Worm (Caenorhabditis elegans) whole organism, L4 larva: Measurements from ENCODE around the gene F26C11.1.

ENCODE experiments used
- D1046.2 ChIP-seq: fragments of 200-800 bp; sonication (Bioruptor generic); IDR thresholded peaks from 2 replicates; pipeline ENCODE4 v1.3.6; 2022; ENCODE audit warnings: missing genetic modification characterization, missing compliant biosample characterization
- F26F4.8 ChIP-seq: fragments of 200-800 bp; sonication (Bioruptor generic); conservative IDR thresholded peaks from 2 replicates; pipeline ENCODE4 v1.3.6; 2022; ENCODE audit warnings: missing genetic modification characterization, missing compliant biosample characterization
- F49E8.2 ChIP-seq: sonication (generic microtip); optimal IDR thresholded peaks from 2 replicates; lab custom pipeline; 2016; ENCODE audit warnings: missing compliant biosample characterization, mild to moderate bottlenecking, missing genetic modification characterization, borderline replicate concordance
- R02D3.7 ChIP-seq: fragments of 150-350 bp; sonication (generic microtip); optimal IDR thresholded peaks from 3 replicates; lab custom pipeline; 2014; ENCODE audit warnings: missing biosample characterization, missing genetic modification characterization
- T20F7.1 ChIP-seq: fragments of 200-800 bp; sonication (Bioruptor generic); optimal IDR thresholded peaks from 2 replicates; lab custom pipeline; 2018; ENCODE audit warnings: mild to moderate bottlenecking, missing genetic modification characterization, missing compliant biosample characterization
- Y105C5A.15 ChIP-seq: fragments of 200-800 bp; sonication (Bioruptor generic); IDR thresholded peaks from 2 replicates; pipeline ENCODE4 v1.3.6; 2022; ENCODE audit warnings: missing genetic modification characterization, missing compliant biosample characterization
- Y75B8A.6 ChIP-seq: fragments of 200-800 bp; sonication (Bioruptor generic); IDR thresholded peaks from 2 replicates; pipeline ENCODE4 v1.3.6; 2022; ENCODE audit warnings: missing genetic modification reagents, missing genetic modification characterization, missing compliant biosample characterization
- ZK337.2 ChIP-seq: fragments of 200-800 bp; sonication (Bioruptor generic); IDR thresholded peaks from 2 replicates; pipeline ENCODE4 v1.3.6; 2022; ENCODE audit warnings: missing genetic modification reagents, missing genetic modification characterization, missing compliant biosample characterization
- ZK546.5 ChIP-seq, 2 experiments: sonication (generic microtip); optimal IDR thresholded peaks; 2 replicates each; lab custom pipeline; 2017; ENCODE audit warnings: missing biosample characterization in 2 of 2, missing genetic modification characterization in 2 of 2
- aha-1 ChIP-seq: fragments of 150-350 bp; peaks from one replicate; lab custom pipeline; 2014; ENCODE audit warnings: missing biosample characterization, missing genetic modification characterization
- aly-2 ChIP-seq: sonication (generic microtip); optimal IDR thresholded peaks from 2 replicates; lab custom pipeline; 2018; ENCODE audit warnings: missing biosample characterization, missing genetic modification characterization
- arid-1 ChIP-seq: fragments of 200-800 bp; sonication (Bioruptor generic); conservative IDR thresholded peaks from 2 replicates; pipeline ENCODE4 v1.3.6; 2022; ENCODE audit warnings: missing genetic modification reagents, missing genetic modification characterization, missing compliant biosample characterization
- ctbp-1 ChIP-seq: fragments of 200-800 bp; sonication (Bioruptor generic); IDR thresholded peaks from 2 replicates; pipeline ENCODE4 v1.3.6; 2022; ENCODE audit warnings: missing genetic modification reagents, missing genetic modification characterization, missing compliant biosample characterization
- dpl-1 ChIP-seq: fragments of 150-350 bp; optimal IDR thresholded peaks from 2 replicates; lab custom pipeline; 2014; ENCODE audit warnings: missing biosample characterization, missing genetic modification reagents, missing genetic modification characterization
- dve-1 ChIP-seq: sonication (generic microtip); optimal IDR thresholded peaks from 2 replicates; lab custom pipeline; 2017; ENCODE audit warnings: antibody characterized with exemption, mild to moderate bottlenecking, missing genetic modification characterization, missing compliant biosample characterization; ENCODE audit not compliant: insufficient read depth
- egl-27 ChIP-seq: sonication (generic microtip); optimal IDR thresholded peaks from 3 replicates; lab custom pipeline; 2017; ENCODE audit warnings: missing biosample characterization, missing genetic modification reagents, missing genetic modification characterization
- fkh-10 ChIP-seq: fragments of 150-350 bp; optimal IDR thresholded peaks from 2 replicates; lab custom pipeline; 2014; ENCODE audit warnings: missing biosample characterization, missing genetic modification reagents, missing genetic modification characterization
- gei-8 ChIP-seq: fragments of 200-800 bp; sonication (Bioruptor generic); optimal IDR thresholded peaks from 2 replicates; lab custom pipeline; 2018; ENCODE audit warnings: mild to moderate bottlenecking, missing genetic modification characterization, missing compliant biosample characterization
- hif-1 ChIP-seq, 2 experiments: sonication (generic microtip); optimal IDR thresholded peaks; 2 replicates each; lab custom pipeline; 2016 to 2017; ENCODE audit warnings: missing compliant biosample characterization in 2 of 2, missing genetic modification characterization in 2 of 2, missing genetic modification reagents in 2 of 2, missing genotype in 2 of 2, mild to moderate bottlenecking in 1 of 2
- hlh-11 ChIP-seq: fragments of 200-800 bp; sonication (Bioruptor generic); optimal IDR thresholded peaks from 2 replicates; lab custom pipeline; 2018; ENCODE audit warnings: mild to moderate bottlenecking, missing genetic modification characterization, missing compliant biosample characterization
- jun-1 ChIP-seq: fragments of 150-350 bp; optimal IDR thresholded peaks from 2 replicates; lab custom pipeline; 2014; ENCODE audit warnings: missing biosample characterization, missing genetic modification reagents, missing genetic modification characterization
- lim-7 ChIP-seq: fragments of 200-800 bp; sonication (Bioruptor generic); IDR thresholded peaks from 2 replicates; pipeline ENCODE4 v1.3.6; 2022; ENCODE audit warnings: missing genetic modification characterization, missing compliant biosample characterization
- lin-13 ChIP-seq: fragments of 150-350 bp; optimal IDR thresholded peaks from 2 replicates; lab custom pipeline; 2014; ENCODE audit warnings: missing biosample characterization, missing genetic modification reagents, missing genetic modification characterization
- lin-38 ChIP-seq: fragments of 200-800 bp; sonication (Bioruptor generic); IDR thresholded peaks from 2 replicates; pipeline ENCODE4 v1.3.6; 2022; ENCODE audit warnings: missing genetic modification reagents, missing genetic modification characterization, missing compliant biosample characterization
- lin-39 ChIP-seq: fragments of 150-350 bp; optimal IDR thresholded peaks from 2 replicates; lab custom pipeline; 2014; ENCODE audit warnings: missing biosample characterization, missing genetic modification reagents, missing genetic modification characterization
- lir-3 ChIP-seq: sonication (generic microtip); optimal IDR thresholded peaks from 2 replicates; lab custom pipeline; 2016; ENCODE audit warnings: mild to moderate bottlenecking, missing genetic modification characterization, missing compliant biosample characterization
- madf-5 ChIP-seq, 2 experiments: fragments of 200-800 bp; sonication (Bioruptor generic); IDR thresholded peaks; 2 replicates each; pipeline ENCODE4 v1.3.6; 2022; ENCODE audit warnings: missing compliant biosample characterization in 2 of 2, missing genetic modification characterization in 2 of 2
- mep-1 ChIP-seq: fragments of 150-350 bp; sonication (generic microtip); optimal IDR thresholded peaks from 3 replicates; lab custom pipeline; 2014; ENCODE audit warnings: missing biosample characterization, missing genetic modification characterization
- mxl-2 ChIP-seq: fragments of 200-800 bp; sonication (Bioruptor generic); conservative IDR thresholded peaks from 2 replicates; pipeline ENCODE4 v1.3.6; 2022; ENCODE audit warnings: missing genetic modification reagents, missing genetic modification characterization, missing compliant biosample characterization
- nhr-102 ChIP-seq: sonication (generic microtip); optimal IDR thresholded peaks from 2 replicates; lab custom pipeline; 2016; ENCODE audit warnings: mild to moderate bottlenecking, missing genetic modification characterization, moderate library complexity, missing compliant biosample characterization
- nhr-11 ChIP-seq: fragments of 150-350 bp; optimal IDR thresholded peaks from 2 replicates; lab custom pipeline; 2014; ENCODE audit warnings: missing biosample characterization, missing genetic modification characterization
- nhr-25 ChIP-seq: sonication (generic microtip); optimal IDR thresholded peaks from 2 replicates; lab custom pipeline; 2017; ENCODE audit warnings: missing genetic modification characterization, mild to moderate bottlenecking, missing compliant biosample characterization, antibody characterized with exemption, moderate library complexity, borderline replicate concordance; ENCODE audit not compliant: insufficient read depth
- nhr-28 ChIP-seq: fragments of 150-350 bp; optimal IDR thresholded peaks from 2 replicates; lab custom pipeline; 2014; ENCODE audit warnings: missing biosample characterization, missing genetic modification characterization
- nhr-41 ChIP-seq: fragments of 200-800 bp; sonication (Bioruptor generic); IDR thresholded peaks from 2 replicates; pipeline ENCODE4 v1.3.6; 2022; ENCODE audit warnings: missing genetic modification reagents, missing genetic modification characterization, missing compliant biosample characterization
- nhr-48 ChIP-seq: sonication (generic microtip); optimal IDR thresholded peaks from 2 replicates; lab custom pipeline; 2016; ENCODE audit warnings: mild to moderate bottlenecking, missing genetic modification characterization, missing compliant biosample characterization
- nhr-6 ChIP-seq: fragments of 150-350 bp; optimal IDR thresholded peaks from 2 replicates; lab custom pipeline; 2014; ENCODE audit warnings: missing biosample characterization, missing genetic modification characterization
- nhr-77 ChIP-seq: fragments of 150-350 bp; optimal IDR thresholded peaks from 2 replicates; lab custom pipeline; 2014; ENCODE audit warnings: missing biosample characterization, missing genetic modification characterization
- pha-4 ChIP-seq, 2 experiments: fragments of 150-350 bp in 1 of 2; fragments of 200-800 bp in 1 of 2; sonication (Bioruptor generic) in 1 of 2; IDR thresholded peaks in 1 of 2; optimal IDR thresholded peaks in 1 of 2; 2 replicates each; pipeline versions ENCODE4 v1.3.6 to Lab custom; 2014 to 2022; ENCODE audit warnings: missing genetic modification characterization in 2 of 2, missing genetic modification reagents in 2 of 2, missing biosample characterization in 1 of 2, missing compliant biosample characterization in 1 of 2
- php-3 ChIP-seq: fragments of 200-800 bp; sonication (Bioruptor generic); IDR thresholded peaks from 2 replicates; pipeline ENCODE4 v1.3.6; 2022; ENCODE audit warnings: missing genetic modification reagents, missing genetic modification characterization, missing compliant biosample characterization
- pqm-1 ChIP-seq: sonication (generic microtip); optimal IDR thresholded peaks from 2 replicates; lab custom pipeline; 2017; ENCODE audit warnings: missing biosample characterization, missing genetic modification characterization
- sdz-12 ChIP-seq: fragments of 200-800 bp; sonication (Bioruptor generic); optimal IDR thresholded peaks from 2 replicates; lab custom pipeline; 2018; ENCODE audit warnings: mild to moderate bottlenecking, missing genetic modification characterization, missing compliant biosample characterization
- set-16 ChIP-seq: fragments of 200-800 bp; sonication (Bioruptor generic); IDR thresholded peaks from 2 replicates; pipeline ENCODE4 v1.3.6; 2022; ENCODE audit warnings: missing genetic modification reagents, missing genetic modification characterization, missing compliant biosample characterization
- skn-1 ChIP-seq: fragments of 150-350 bp; optimal IDR thresholded peaks from 2 replicates; lab custom pipeline; 2014; ENCODE audit warnings: missing biosample characterization, missing genetic modification characterization
- snpc-1.2 ChIP-seq: fragments of 200-800 bp; sonication (Bioruptor generic); IDR thresholded peaks from 2 replicates; pipeline ENCODE4 v1.3.6; 2022; ENCODE audit warnings: missing genetic modification reagents, missing genetic modification characterization, missing compliant biosample characterization
- spr-1 ChIP-seq: sonication (generic microtip); optimal IDR thresholded peaks from 2 replicates; lab custom pipeline; 2016; ENCODE audit warnings: mild to moderate bottlenecking, missing genetic modification characterization, missing compliant biosample characterization
- tra-1 ChIP-seq: fragments of 200-800 bp; sonication (Bioruptor generic); IDR thresholded peaks from 2 replicates; pipeline ENCODE4 v1.3.6; 2022; ENCODE audit warnings: missing genetic modification reagents, missing genetic modification characterization, missing compliant biosample characterization
- unc-130 ChIP-seq: sonication (generic microtip); optimal IDR thresholded peaks from 2 replicates; lab custom pipeline; 2016; ENCODE audit warnings: missing genetic modification reagents, missing genetic modification characterization, missing compliant biosample characterization
- unc-39 ChIP-seq: sonication (generic microtip); optimal IDR thresholded peaks from 2 replicates; lab custom pipeline; 2017; ENCODE audit warnings: missing biosample characterization, missing genetic modification characterization
- vab-7 ChIP-seq: fragments of 200-800 bp; sonication (Bioruptor generic); IDR thresholded peaks from 2 replicates; pipeline ENCODE4 v1.3.6; 2022; ENCODE audit warnings: missing genetic modification reagents, missing genetic modification characterization, missing compliant biosample characterization
- zip-2 ChIP-seq: fragments of 150-350 bp; optimal IDR thresholded peaks from 2 replicates; lab custom pipeline; 2014; ENCODE audit warnings: missing biosample characterization, missing genetic modification characterization
- ztf-11 ChIP-seq: fragments of 150-350 bp; optimal IDR thresholded peaks from 2 replicates; lab custom pipeline; 2014; ENCODE audit warnings: missing biosample characterization, missing genetic modification characterization

F26C11.1 gene

DNA sequence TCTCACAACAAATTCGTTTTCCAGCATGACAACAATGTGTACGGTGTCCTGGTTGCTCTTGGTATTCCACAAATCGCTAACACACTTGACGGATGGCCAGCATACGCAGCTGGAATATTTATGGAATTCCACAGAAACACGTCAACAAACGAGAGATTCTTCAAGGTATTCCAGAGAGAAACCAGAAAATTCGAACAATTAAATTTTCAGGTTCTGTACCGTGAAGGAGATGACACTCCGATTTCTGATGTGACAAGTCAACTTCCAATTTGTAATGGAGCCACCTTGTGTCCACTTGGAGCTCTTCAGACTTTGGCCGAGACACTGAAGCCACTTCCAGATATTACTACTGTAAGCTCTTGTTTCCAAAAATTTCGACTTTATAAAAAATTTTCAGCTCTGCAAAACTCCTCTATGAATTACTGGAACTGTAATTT is 39.4 kb downstream of the F26C11.1 start (continued):
- TF ChIP-seq vab-7 (GFP tag; lab: Robert Waterston, UW) (peak; percentile 28; the same call in 1 of the 2 replicates), lir-3 (no peak), nhr-77 (tag; lab: Kevin White, UChicago) (no peak), dve-1 (tag; lab: Kevin White, UChicago) (peak; percentile 28), egl-27 (tag; lab: Kevin White, UChicago) (no peak), lin-39 (tag; lab: Kevin White, UChicago) (no peak), madf-5 (GFP tag; IDR thresholded peaks at IDR 0.05; lab: Robert Waterston, UW) (no peak), lin-38 (GFP tag; lab: Robert Waterston, UW) (peak; percentile 59), mxl-2 (GFP tag; lab: Robert Waterston, UW) (no peak), T20F7.1 (GFP tag; lab: Kevin White, UChicago) (no peak), Y105C5A.15 (GFP tag; lab: Robert Waterston, UW) (no peak), nhr-6 (tag; lab: Kevin White, UChicago) (no peak), unc-39 (no peak), sdz-12 (no peak), aly-2 (tag; lab: Kevin White, UChicago) (no peak), set-16 (GFP tag; lab: Robert Waterston, UW) (no peak), ZK546.5 (tag; optimal IDR thresholded peaks at IDR 0.05; lab: Kevin White, UChicago) (no peak), skn-1 (tag; lab: Kevin White, UChicago) (no peak), zip-2 (tag; lab: Kevin White, UChicago) (no peak), nhr-25 (tag; lab: Kevin White, UChicago) (no peak), D1046.2 (GFP tag; lab: Robert Waterston, UW) (peak; percentile 59; the same call in 1 of the 2 replicates), dpl-1 (no peak), tra-1 (no peak), F49E8.2 (no peak), pqm-1 (tag; lab: Kevin White, UChicago) (no peak), jun-1 (tag; lab: Kevin White, UChicago) (no peak), nhr-11 (tag; lab: Kevin White, UChicago) (no peak), spr-1 (no peak), nhr-28 (tag; lab: Kevin White, UChicago) (no peak), ctbp-1 (GFP tag; lab: Robert Waterston, UW) (no peak), arid-1 (GFP tag; lab: Robert Waterston, UW) (no peak), ZK337.2 (no peak), gei-8 (GFP tag; lab: Kevin White, UChicago) (peak; percentile 22), hlh-11 (peak; percentile 27), R02D3.7 (tag; lab: Kevin White, UChicago) (no peak), Y75B8A.6 (GFP tag; lab: Robert Waterston, UW) (peak; percentile 66; the same call in 1 of the 2 replicates), hif-1 (tag; optimal IDR thresholded peaks at IDR 0.05; lab: Kevin White, UChicago) (no peak)
- TF ChIP-seq, all 104 proteins: peak for 23

DNA sequence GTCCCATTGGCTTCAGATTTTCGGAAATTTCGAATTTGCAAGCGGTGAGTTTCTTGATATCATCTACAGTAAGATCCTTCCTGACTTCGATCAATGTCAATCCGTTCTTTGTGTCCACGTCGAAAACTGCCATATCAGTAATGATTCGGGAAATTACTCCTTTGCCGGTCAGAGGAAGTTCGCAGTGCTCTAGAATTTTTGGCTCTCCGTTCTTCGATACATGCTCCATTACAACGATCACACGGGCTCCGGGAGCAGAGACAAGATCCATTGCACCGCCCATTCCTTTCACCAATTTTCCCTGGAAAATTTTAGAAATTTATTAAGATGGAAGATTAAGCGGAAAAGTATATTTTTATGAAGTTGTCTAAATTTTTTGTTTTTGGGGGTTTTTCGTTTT is 40.0 kb downstream of the F26C11.1 start:
- TF ChIP-seq Y105C5A.15 (GFP tag; lab: Robert Waterston, UW) (no peak), fkh-10 (GFP tag; lab: Kevin White, UChicago) (no peak), set-16 (GFP tag; lab: Robert Waterston, UW) (no peak), aha-1 (peak; percentile 12), vab-7 (GFP tag; lab: Robert Waterston, UW) (no peak), F26F4.8 (no peak), nhr-48 (tag; lab: Kevin White, UChicago) (no peak), ztf-11 (no peak), pha-4 (GFP tag; IDR thresholded peaks at IDR 0.05; lab: Robert Waterston, UW) (no peak), pha-4 (tag; optimal IDR thresholded peaks at IDR 0.05; lab: Kevin White, UChicago) (no peak), snpc-1.2 (GFP tag; lab: Robert Waterston, UW) (peak; percentile 21; the same call in 1 of the 2 replicates), pqm-1 (tag; lab: Kevin White, UChicago) (no peak), mep-1 (no peak), nhr-41 (no peak), unc-130 (no peak), spr-1 (no peak), nhr-102 (no peak), lin-13 (GFP tag; lab: Kevin White, UChicago) (no peak), lim-7 (GFP tag; lab: Robert Waterston, UW) (0 out of 2 replicates have a peak, but pooled peaks have one; percentile 61), php-3 (GFP tag; lab: Robert Waterston, UW) (0 out of 2 replicates have a peak, but pooled peaks have one; percentile 32), unc-39 (no peak)
